Fruit fly (Drosophila melanogaster): Measurements from ENCODE around the gene prage.
A peak's percentile ranks its signal among the peaks of the same experiment; 100 is the strongest.

prage gene

DNA sequence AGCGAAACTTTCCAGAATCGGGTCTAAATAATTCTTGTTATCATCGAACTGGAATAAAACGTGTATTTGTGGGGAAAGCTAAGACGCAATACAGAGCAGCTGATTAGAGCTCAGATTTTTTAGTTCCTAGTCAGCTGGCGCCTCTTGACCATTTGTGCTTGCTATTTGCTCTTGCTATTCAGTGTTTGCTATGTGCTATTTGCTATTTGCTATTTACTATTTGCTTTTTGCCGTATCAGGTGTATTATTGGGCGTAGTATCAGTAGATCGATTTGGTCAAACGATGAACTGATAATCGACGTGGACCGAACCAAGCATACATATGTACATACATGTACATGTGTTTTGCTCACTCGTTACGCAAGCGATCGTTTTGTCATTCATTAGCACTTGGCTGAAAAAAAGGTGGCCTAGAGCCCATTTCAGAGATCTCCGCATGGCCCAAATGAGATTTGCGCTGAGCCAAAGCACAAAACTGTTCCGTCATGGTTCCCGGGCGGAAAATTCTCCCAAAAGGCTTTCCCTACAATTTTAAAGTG is 72.0 kb downstream of the prage start (continued):
- TF ChIP-seq Sox100B (GFP tag; optimal IDR thresholded peaks at IDR 0.05) (no peak), vnd (GFP tag; IDR thresholded peaks at IDR 0.05; ENCODE audit: partially characterized antibody) (no peak), CG3847 (GFP tag; IDR thresholded peaks at IDR 0.05) (peak; percentile 23; the same call in 1 of the 2 replicates), CG10565 (GFP tag; optimal IDR thresholded peaks at IDR 0.05) (no peak), stc (GFP tag; IDR thresholded peaks at IDR 0.05) (no peak), ham (GFP tag; IDR thresholded peaks at IDR 0.05) (peak; percentile 57; the same call in 1 of the 2 replicates), CG7928 (GFP tag; optimal IDR thresholded peaks at IDR 0.05) (peak; percentile 24), zf30C (GFP tag; optimal IDR thresholded peaks at IDR 0.05) (no peak), da (GFP tag; optimal IDR thresholded peaks at IDR 0.05) (peak; percentile 54), HmgZ (tag; optimal IDR thresholded peaks at IDR 0.05) (peak; percentile 68), CG11247 (GFP tag; IDR thresholded peaks at IDR 0.05) (0 out of 2 replicates have a peak, but pooled peaks have one; percentile 52), CoRest (tag; optimal IDR thresholded peaks at IDR 0.05) (peak; percentile 19), CG14441 (GFP tag; IDR thresholded peaks at IDR 0.05) (peak; percentile 66), GATAe (GFP tag; conservative IDR thresholded peaks at IDR 0.05) (no peak), CG8478 (optimal IDR thresholded peaks at IDR 0.05) (no peak), Lpt (GFP tag; optimal IDR thresholded peaks at IDR 0.05) (no peak), croc (GFP tag; conservative IDR thresholded peaks at IDR 0.05) (no peak), fd102C (GFP tag; optimal IDR thresholded peaks at IDR 0.05) (peak; percentile 58), Med (GFP tag) (peak; percentile 93), pnt (GFP tag; optimal IDR thresholded peaks at IDR 0.05) (no peak), CG9876 (GFP tag; optimal IDR thresholded peaks at IDR 0.05) (peak; percentile 36), NK7.1 (GFP tag; optimal IDR thresholded peaks at IDR 0.05) (no peak), cato (GFP tag; optimal IDR thresholded peaks at IDR 0.05; ENCODE audit: borderline replicate concordance) (no peak), HHEX (GFP tag; optimal IDR thresholded peaks at IDR 0.05) (peak; percentile 70), Pdp1 (GFP tag; optimal IDR thresholded peaks at IDR 0.05) (peak; percentile 10 to 91), CG31365 (tag; optimal IDR thresholded peaks at IDR 0.05) (no peak), Nf-YB (GFP tag; optimal IDR thresholded peaks at IDR 0.05) (no peak), Dref (GFP tag; IDR thresholded peaks at IDR 0.05) (no peak), dimm (GFP tag; IDR thresholded peaks at IDR 0.05) (no peak), CG15073 (GFP tag; optimal IDR thresholded peaks at IDR 0.05) (no peak), sob (GFP tag; IDR thresholded peaks at IDR 0.05) (peak; percentile 46; the same call in 1 of the 2 replicates), Dad (GFP tag; optimal IDR thresholded peaks at IDR 0.05) (no peak), PHDP (tag; optimal IDR thresholded peaks at IDR 0.05) (peak; percentile 67), CG14014 (GFP tag; IDR thresholded peaks at IDR 0.05) (peak; percentile 52; the same call in 1 of the 2 replicates), nerfin-1 (tag; optimal IDR thresholded peaks at IDR 0.05) (no peak), sisA (GFP tag; IDR thresholded peaks at IDR 0.05) (no peak), HmgD (GFP tag; optimal IDR thresholded peaks at IDR 0.05) (no peak), CG7987 (GFP tag; optimal IDR thresholded peaks at IDR 0.05) (peak; percentile 76), HLH3B (GFP tag; IDR thresholded peaks at IDR 0.05) (no peak), ab (GFP tag; optimal IDR thresholded peaks at IDR 0.05) (no peak), Ada2b (GFP tag; IDR thresholded peaks at IDR 0.05) (peak; percentile 33; the same call in 1 of the 2 replicates), Fer2 (tag; optimal IDR thresholded peaks at IDR 0.05) (peak; percentile 3), CG31224 (GFP tag; IDR thresholded peaks at IDR 0.05) (0 out of 2 replicates have a peak, but pooled peaks have one; percentile 39), CG12769 (tag; optimal IDR thresholded peaks at IDR 0.05) (peak; percentile 74), D (optimal IDR thresholded peaks at IDR 0.05) (no peak), D (GFP tag; optimal IDR thresholded peaks at IDR 0.05) (no peak), al (GFP tag; IDR thresholded peaks at IDR 0.05) (peak; percentile 5; the same call in 1 of the 2 replicates), CG16779 (GFP tag; IDR thresholded peaks at IDR 0.05) (0 out of 2 replicates have a peak, but pooled peaks have one; percentile 37), CG15269 (tag; optimal IDR thresholded peaks at IDR 0.05) (peak; percentile 33), tin (GFP tag; optimal IDR thresholded peaks at IDR 0.05) (no peak), odd (GFP tag; optimal IDR thresholded peaks at IDR 0.05) (no peak)

Measured in whole organism, embryonic.